Fruit fly (Drosophila melanogaster): ENCODE measurements around the gene CG17122.

Gene CG17122

dm6 chr3L:20247513-20248173 lies 27.5 kb downstream of the CG17122 start, which contains the start of gene rdgC (continued):
- TF ChIP-seq CG10654 (GFP tag; optimal IDR thresholded peaks at IDR 0.05): peak; percentile 94
- peak; percentile 11; the same call in 1 of the 2 replicates for TF ChIP-seq Bgb (GFP tag; IDR thresholded peaks at IDR 0.05; ENCODE audit: partially characterized antibody)
- no peak for TF ChIP-seq Sin3A (optimal IDR thresholded peaks at IDR 0.05)
- peak; percentile 83 for TF ChIP-seq ssp (GFP tag; IDR thresholded peaks at IDR 0.05)
- TF ChIP-seq CG7839 (tag; optimal IDR thresholded peaks at IDR 0.05): peak; percentile 97
- no peak for TF ChIP-seq CG34224 (GFP tag; IDR thresholded peaks at IDR 0.05; ENCODE audit: partially characterized antibody)
- TF ChIP-seq chn (GFP tag; optimal IDR thresholded peaks at IDR 0.05): peak; percentile 91
- TF ChIP-seq CG13624 (GFP tag; optimal IDR thresholded peaks at IDR 0.05): peak; percentile 97
- TF ChIP-seq CG11093 (GFP tag; IDR thresholded peaks at IDR 0.05): peak; percentile 91
- TF ChIP-seq fu2 (GFP tag; optimal IDR thresholded peaks at IDR 0.05): peak; percentile 95
- peak; percentile 95 for TF ChIP-seq Rx (GFP tag; IDR thresholded peaks at IDR 0.05)
- peak; percentile 95 for TF ChIP-seq CG14014 (GFP tag; IDR thresholded peaks at IDR 0.05)
- peak; percentile 96 for TF ChIP-seq CG4730 (GFP tag; IDR thresholded peaks at IDR 0.05)
- peak; percentile 77 for TF ChIP-seq ftz-f1 (GFP tag; optimal IDR thresholded peaks at IDR 0.05)
- peak; percentile 62 for TF ChIP-seq CTCF (GFP tag; optimal IDR thresholded peaks at IDR 0.05)
- peak; percentile 91 for TF ChIP-seq Gug (GFP tag; IDR thresholded peaks at IDR 0.05)
- TF ChIP-seq ewg (GFP tag; optimal IDR thresholded peaks at IDR 0.05): peak; percentile 96
- peak; percentile 92 for TF ChIP-seq CG15514 (GFP tag; optimal IDR thresholded peaks at IDR 0.05)
- TF ChIP-seq pnt (GFP tag; optimal IDR thresholded peaks at IDR 0.05): peak; percentile 96
- peak; percentile 95 for TF ChIP-seq CG7372 (GFP tag; IDR thresholded peaks at IDR 0.05)
- peak; percentile 62; the same call in 1 of the 2 replicates for TF ChIP-seq CG8765 (GFP tag; IDR thresholded peaks at IDR 0.05)
- TF ChIP-seq CG18476 (GFP tag; optimal IDR thresholded peaks at IDR 0.05): peak; percentile 95
- TF ChIP-seq Hmr (GFP tag; optimal IDR thresholded peaks at IDR 0.05): peak; percentile 96
- peak; percentile 94 for TF ChIP-seq CoRest (tag; optimal IDR thresholded peaks at IDR 0.05)
- TF ChIP-seq CG31388 (GFP tag; optimal IDR thresholded peaks at IDR 0.05): peak; percentile 91
- no peak for TF ChIP-seq bbx (GFP tag; IDR thresholded peaks at IDR 0.05; ENCODE audit: partially characterized antibody)
- peak; percentile 96 for TF ChIP-seq Hsf (GFP tag; optimal IDR thresholded peaks at IDR 0.05)
- peak; percentile 96 for TF ChIP-seq Fer1 (GFP tag; optimal IDR thresholded peaks at IDR 0.05)
- peak; percentile 77 for TF ChIP-seq CG10543 (GFP tag; optimal IDR thresholded peaks at IDR 0.05)
- TF ChIP-seq CG13123 (GFP tag; optimal IDR thresholded peaks at IDR 0.05): peak; percentile 90
- TF ChIP-seq CG10147 (GFP tag; optimal IDR thresholded peaks at IDR 0.05): peak; percentile 96
- peak; percentile 95 for TF ChIP-seq jumu (GFP tag; optimal IDR thresholded peaks at IDR 0.05)
- TF ChIP-seq BEAF-32 (GFP tag; optimal IDR thresholded peaks at IDR 0.05): no peak
- TF ChIP-seq CG12391 (tag; optimal IDR thresholded peaks at IDR 0.05): peak; percentile 96
- TF ChIP-seq Atf3 (GFP tag; optimal IDR thresholded peaks at IDR 0.05): peak; percentile 89
- peak; percentile 95 for TF ChIP-seq CG18764 (GFP tag; optimal IDR thresholded peaks at IDR 0.05)
- peak; percentile 93 for TF ChIP-seq NFAT (GFP tag; IDR thresholded peaks at IDR 0.05)
- TF ChIP-seq ash1 (GFP tag; optimal IDR thresholded peaks at IDR 0.05): peak; percentile 80
- peak; percentile 87 for TF ChIP-seq NC2α (GFP tag; optimal IDR thresholded peaks at IDR 0.05)
- peak; percentile 99 for TF ChIP-seq ci (GFP tag; IDR thresholded peaks at IDR 0.05)
- TF ChIP-seq CG6689 (GFP tag; IDR thresholded peaks at IDR 0.05): peak; percentile 96
- TF ChIP-seq Atf6 (GFP tag; IDR thresholded peaks at IDR 0.05): peak; percentile 97
- TF ChIP-seq CG4328 (GFP tag; optimal IDR thresholded peaks at IDR 0.05): peak; percentile 76
- peak; percentile 26; the same call in 1 of the 2 replicates for TF ChIP-seq crol (GFP tag; IDR thresholded peaks at IDR 0.05)
- TF ChIP-seq CG16779 (GFP tag; IDR thresholded peaks at IDR 0.05): peak; percentile 89
- peak; percentile 56 for TF ChIP-seq fd102C (GFP tag; optimal IDR thresholded peaks at IDR 0.05)
- TF ChIP-seq Mad (GFP tag; optimal IDR thresholded peaks at IDR 0.05): peak; percentile 85
- peak; percentile 95 for TF ChIP-seq Six4 (GFP tag; optimal IDR thresholded peaks at IDR 0.05)
- TF ChIP-seq hb (GFP tag; IDR thresholded peaks at IDR 0.05; ENCODE audit: partially characterized antibody): no peak
- peak; percentile 94 for TF ChIP-seq NK7.1 (GFP tag; optimal IDR thresholded peaks at IDR 0.05)
- TF ChIP-seq Myb (GFP tag; optimal IDR thresholded peaks at IDR 0.05): peak; percentile 85

Measured in whole organism, embryonic.